Fruit fly (Drosophila melanogaster): ENCODE results near the gene BBS8.
A peak's percentile ranks its signal among the peaks of the same experiment; 100 is the strongest.

Gene BBS8

DNA sequence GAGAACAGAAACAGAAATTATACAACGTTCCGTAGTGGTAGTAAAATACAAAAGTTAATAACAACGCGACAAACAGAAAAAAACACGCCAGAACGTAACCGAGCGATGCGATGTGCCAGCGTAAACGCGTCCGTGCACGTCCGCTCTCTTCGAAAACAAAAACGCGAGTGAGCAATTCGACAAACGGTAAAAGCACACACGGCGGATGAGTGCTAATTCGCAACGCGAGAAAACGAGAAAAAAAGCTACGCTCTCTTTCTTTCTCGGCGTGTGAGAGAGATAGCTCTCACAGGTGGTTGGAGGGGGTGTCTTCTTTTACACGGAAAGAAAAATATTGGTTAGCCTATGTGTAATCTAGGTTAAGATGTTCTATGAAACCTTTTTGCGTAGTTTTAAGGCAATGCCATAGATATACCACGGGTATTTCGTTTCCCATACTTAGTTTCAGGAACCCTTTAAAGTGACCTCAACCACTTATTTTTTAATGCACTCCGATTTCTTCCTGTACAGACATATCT lies 49.5 kb downstream of the BBS8 start, which contains the start of gene CG4297 (continued):
- no peak for TF ChIP-seq Taf1 (GFP tag; IDR thresholded peaks at IDR 0.05)
- TF ChIP-seq caup (GFP tag; optimal IDR thresholded peaks at IDR 0.05; ENCODE audit: severe bottlenecking): peak; percentile 94
- TF ChIP-seq CG32532 (GFP tag; IDR thresholded peaks at IDR 0.05): no peak
- TF ChIP-seq stwl (tag; optimal IDR thresholded peaks at IDR 0.05): no peak
- peak; percentile 93 for TF ChIP-seq CG7786 (GFP tag; optimal IDR thresholded peaks at IDR 0.05)
- peak; percentile 89 for TF ChIP-seq CG9817 (tag; optimal IDR thresholded peaks at IDR 0.05)
- peak; percentile 95 for TF ChIP-seq CG33213 (GFP tag; optimal IDR thresholded peaks at IDR 0.05)
- peak; percentile 60 for TF ChIP-seq luna (GFP tag; optimal IDR thresholded peaks at IDR 0.05)
- TF ChIP-seq cas (GFP tag; IDR thresholded peaks at IDR 0.05): no peak
- TF ChIP-seq CG7556 (GFP tag; optimal IDR thresholded peaks at IDR 0.05): peak; percentile 92
- no peak for TF ChIP-seq HLH4C (GFP tag; IDR thresholded peaks at IDR 0.05; ENCODE audit: partially characterized antibody)
- no peak for TF ChIP-seq bbx (GFP tag; IDR thresholded peaks at IDR 0.05; ENCODE audit: partially characterized antibody)
- no peak for TF ChIP-seq dan (GFP tag; IDR thresholded peaks at IDR 0.05)
- TF ChIP-seq E2f1 (GFP tag; IDR thresholded peaks at IDR 0.05): no peak
- TF ChIP-seq chm (GFP tag; IDR thresholded peaks at IDR 0.05): no peak
- TF ChIP-seq CG10366 (GFP tag; IDR thresholded peaks at IDR 0.05): no peak
- TF ChIP-seq mld (GFP tag; IDR thresholded peaks at IDR 0.05; ENCODE audit: partially characterized antibody): no peak
- TF ChIP-seq CG1233 (GFP tag; optimal IDR thresholded peaks at IDR 0.05): peak; percentile 91
- TF ChIP-seq CG18476 (GFP tag; optimal IDR thresholded peaks at IDR 0.05): peak; percentile 84
- peak; percentile 95 for TF ChIP-seq lilli (GFP tag; optimal IDR thresholded peaks at IDR 0.05)
- TF ChIP-seq ken (GFP tag; IDR thresholded peaks at IDR 0.05): no peak
- peak; percentile 70 for TF ChIP-seq CG3065 (GFP tag; optimal IDR thresholded peaks at IDR 0.05)
- TF ChIP-seq kah (GFP tag; optimal IDR thresholded peaks at IDR 0.05): peak; percentile 100
- no peak for TF ChIP-seq ci (GFP tag; IDR thresholded peaks at IDR 0.05)
- no peak for TF ChIP-seq toy (GFP tag; IDR thresholded peaks at IDR 0.05)
- TF ChIP-seq YL-1 (GFP tag; optimal IDR thresholded peaks at IDR 0.05): peak; percentile 43
- TF ChIP-seq CG10543 (GFP tag; optimal IDR thresholded peaks at IDR 0.05): peak; percentile 89
- TF ChIP-seq CG1529 (GFP tag; optimal IDR thresholded peaks at IDR 0.05): peak; percentile 91
- peak; percentile 91 for TF ChIP-seq CG5245 (GFP tag; optimal IDR thresholded peaks at IDR 0.05)
- peak in 1 of 2 experiments; percentile 47 for TF ChIP-seq crp (GFP tag; optimal IDR thresholded peaks at IDR 0.05)
- TF ChIP-seq CG17612 (GFP tag; IDR thresholded peaks at IDR 0.05): no peak
- TF ChIP-seq NC2β (GFP tag; optimal IDR thresholded peaks at IDR 0.05): peak; percentile 90
- TF ChIP-seq CG10321 (GFP tag; IDR thresholded peaks at IDR 0.05): no peak
- TF ChIP-seq Sox102F (GFP tag; optimal IDR thresholded peaks at IDR 0.05): peak; percentile 95
- TF ChIP-seq CG10267 (tag; optimal IDR thresholded peaks at IDR 0.05): peak; percentile 82
- TF ChIP-seq lab (GFP tag; optimal IDR thresholded peaks at IDR 0.05): peak; percentile 97
- TF ChIP-seq Nf-YB (GFP tag; optimal IDR thresholded peaks at IDR 0.05): peak; percentile 62
- peak; percentile 73 for TF ChIP-seq twi (tag; optimal IDR thresholded peaks at IDR 0.05)
- peak; percentile 92 for TF ChIP-seq CG15269 (tag; optimal IDR thresholded peaks at IDR 0.05)
- TF ChIP-seq NK7.1 (GFP tag; optimal IDR thresholded peaks at IDR 0.05): peak; percentile 85
- TF ChIP-seq Dbx (GFP tag; IDR thresholded peaks at IDR 0.05): no peak
- no peak for TF ChIP-seq Tbp (GFP tag; optimal IDR thresholded peaks at IDR 0.05)
- peak; percentile 91 for TF ChIP-seq Bteb2 (GFP tag; optimal IDR thresholded peaks at IDR 0.05)
- TF ChIP-seq inv (GFP tag; IDR thresholded peaks at IDR 0.05; ENCODE audit: partially characterized antibody): no peak
- peak; percentile 94 for TF ChIP-seq ind (GFP tag; optimal IDR thresholded peaks at IDR 0.05)
- TF ChIP-seq CG1792 (GFP tag; optimal IDR thresholded peaks at IDR 0.05): peak; percentile 92
- no peak for TF ChIP-seq Rfx (GFP tag; IDR thresholded peaks at IDR 0.05)
- TF ChIP-seq crc (GFP tag; optimal IDR thresholded peaks at IDR 0.05): peak; percentile 92
- TF ChIP-seq Abd-B (GFP tag; optimal IDR thresholded peaks at IDR 0.05): peak; percentile 79
- no peak for TF ChIP-seq Sin3A (optimal IDR thresholded peaks at IDR 0.05)
- peak; percentile 76 for TF ChIP-seq CG13123 (GFP tag; optimal IDR thresholded peaks at IDR 0.05)
